Fruit fly (Drosophila melanogaster) whole organism, embryonic: ENCODE measurements around the gene Glut4EF.
A peak's percentile ranks its signal among the peaks of the same experiment; 100 is the strongest.

Experiments
- Awh ChIP-seq: fragments of 200-800 bp; sonication (Bioruptor generic); IDR thresholded peaks from 2 replicates; pipeline ENCODE4, ENCODE4 v1.3.6; 2022; ENCODE audit warnings: missing biosample characterization, missing genetic modification characterization
- Blimp-1 ChIP-seq: fragments of 200-800 bp; sonication (Bioruptor generic); optimal IDR thresholded peaks from 3 replicates; lab custom pipeline; 2018; ENCODE audit warnings: missing biosample characterization, missing genetic modification characterization, mild to moderate bottlenecking, moderate library complexity, missing genetic modification reagents
- CG14441 ChIP-seq: fragments of 200-800 bp; sonication (Bioruptor generic); IDR thresholded peaks from 2 replicates; pipeline ENCODE4 v1.3.6; 2022; ENCODE audit warnings: missing biosample characterization, missing genetic modification characterization
- CG1529 ChIP-seq: fragments of 200-800 bp; sonication (Bioruptor generic); optimal IDR thresholded peaks from 3 replicates; lab custom pipeline; 2018; ENCODE audit warnings: missing biosample characterization, missing genetic modification characterization
- CG17359 ChIP-seq: fragments of 200-800 bp; sonication (Bioruptor generic); optimal IDR thresholded peaks from 3 replicates; lab custom pipeline; 2018; ENCODE audit warnings: missing biosample characterization, mild to moderate bottlenecking, missing genetic modification characterization, moderate library complexity
- CG1832 ChIP-seq: fragments of 200-800 bp; sonication (Bioruptor generic); optimal IDR thresholded peaks from 2 replicates; lab custom pipeline; 2017; ENCODE audit warnings: missing biosample characterization, mild to moderate bottlenecking, missing genetic modification characterization, inconsistent platforms
- CG18599 ChIP-seq: fragments of 200-800 bp; sonication (Bioruptor generic); optimal IDR thresholded peaks from 3 replicates; lab custom pipeline; 2017; ENCODE audit warnings: missing biosample characterization, missing genetic modification characterization, mild to moderate bottlenecking, moderate library complexity, missing genetic modification reagents
- CG2129 ChIP-seq: fragments of 200-800 bp; sonication (Bioruptor generic); IDR thresholded peaks from 2 replicates; pipeline ENCODE4 v1.3.6; 2022; ENCODE audit warnings: missing biosample characterization, missing genetic modification characterization; ENCODE audit not compliant: partially characterized antibody
- CG2199 ChIP-seq: fragments of 200-800 bp; sonication (Bioruptor generic); IDR thresholded peaks from 3 replicates; pipeline ENCODE4 v1.3.6; 2022; ENCODE audit warnings: missing biosample characterization, missing genetic modification characterization
- CG31441 ChIP-seq: fragments of 200-800 bp; sonication (Bioruptor generic); IDR thresholded peaks from 2 replicates; pipeline ENCODE4 v1.3.6; 2022; ENCODE audit warnings: missing biosample characterization, missing genetic modification characterization
- CG6689 ChIP-seq: fragments of 200-800 bp; sonication (Bioruptor generic); IDR thresholded peaks from 2 replicates; pipeline ENCODE4 v1.3.6; 2022; ENCODE audit warnings: missing biosample characterization, missing genetic modification characterization
- CG7839 ChIP-seq: fragments of 200-800 bp; sonication (Bioruptor generic); optimal IDR thresholded peaks from 3 replicates; lab custom pipeline; 2018; ENCODE audit warnings: missing biosample characterization, mild to moderate bottlenecking, missing genetic modification characterization, moderate library complexity
- CoRest ChIP-seq: fragments of 200-800 bp; sonication (Bioruptor generic); optimal IDR thresholded peaks from 3 replicates; lab custom pipeline; 2018; ENCODE audit warnings: missing biosample characterization, mild to moderate bottlenecking, missing genetic modification characterization, moderate library complexity
- HLHmδ ChIP-seq: fragments of 200-800 bp; sonication (Bioruptor generic); optimal IDR thresholded peaks from 2 replicates; lab custom pipeline; 2018; ENCODE audit warnings: missing biosample characterization, mild to moderate bottlenecking, missing genetic modification characterization, moderate library complexity
- Hr51 ChIP-seq, 2 experiments: fragments of 200-800 bp; sonication (Bioruptor generic); optimal IDR thresholded peaks; 2 replicates in 1 of 2; 3 replicates in 1 of 2; lab custom pipeline; 2016 to 2018; ENCODE audit warnings: missing biosample characterization in 2 of 2, missing genetic modification characterization in 2 of 2, mild to moderate bottlenecking in 1 of 2, moderate library complexity in 1 of 2
- Mrtf ChIP-seq: fragments of 200-800 bp; sonication (Bioruptor generic); IDR thresholded peaks from 3 replicates; pipeline ENCODE4 v1.3.6; 2022; ENCODE audit warnings: missing biosample characterization, missing genetic modification characterization
- Myb ChIP-seq: fragments of 200-800 bp; sonication (Bioruptor generic); optimal IDR thresholded peaks from 2 replicates; lab custom pipeline; 2016; ENCODE audit warnings: missing biosample characterization, missing genetic modification characterization
- NC2β ChIP-seq: fragments of 200-800 bp; sonication (Bioruptor generic); optimal IDR thresholded peaks from 2 replicates; lab custom pipeline; 2016; ENCODE audit warnings: missing biosample characterization, missing genetic modification characterization
- NfI ChIP-seq: fragments of 200-800 bp; sonication (Bioruptor generic); optimal IDR thresholded peaks from 3 replicates; lab custom pipeline; 2018; ENCODE audit warnings: missing biosample characterization, mild to moderate bottlenecking, missing genetic modification characterization, moderate library complexity
- Pdp1 ChIP-seq, 2 experiments: fragments of 200-800 bp; sonication (Bioruptor generic); optimal IDR thresholded peaks; 3 replicates each; lab custom pipeline; 2016; ENCODE audit warnings: missing biosample characterization in 2 of 2, missing genetic modification characterization in 2 of 2, mild to moderate bottlenecking in 1 of 2, moderate library complexity in 1 of 2
- Rfx ChIP-seq: fragments of 200-800 bp; sonication (Bioruptor generic); IDR thresholded peaks from 2 replicates; pipeline ENCODE4 v1.3.6; 2022; ENCODE audit warnings: missing biosample characterization, missing genetic modification characterization
- Xbp1 ChIP-seq: fragments of 200-800 bp; sonication (Bioruptor generic); optimal IDR thresholded peaks from 3 replicates; lab custom pipeline; 2016; ENCODE audit warnings: missing biosample characterization, mild to moderate bottlenecking, missing genetic modification characterization
- Xrp1 ChIP-seq: fragments of 200-800 bp; sonication (Bioruptor generic); IDR thresholded peaks from 2 replicates; pipeline ENCODE4 v1.3.6; 2022; ENCODE audit warnings: missing biosample characterization, missing genetic modification characterization
- chinmo ChIP-seq: fragments of 200-800 bp; sonication (Bioruptor generic); IDR thresholded peaks from 4 replicates; pipeline ENCODE4 v1.3.6; 2022; ENCODE audit warnings: missing biosample characterization, missing genetic modification characterization; ENCODE audit not compliant: partially characterized antibody
- chm ChIP-seq: fragments of 200-800 bp; sonication (Bioruptor generic); IDR thresholded peaks from 2 replicates; pipeline ENCODE4 v1.3.6; 2022; ENCODE audit warnings: missing biosample characterization, missing genetic modification characterization
- ci ChIP-seq: fragments of 200-800 bp; sonication (Bioruptor generic); IDR thresholded peaks from 3 replicates; pipeline ENCODE4 v1.3.6; 2022; ENCODE audit warnings: missing biosample characterization, missing genetic modification characterization
- crol ChIP-seq: fragments of 200-800 bp; sonication (Bioruptor generic); IDR thresholded peaks from 2 replicates; pipeline ENCODE4 v1.3.6; 2022; ENCODE audit warnings: missing biosample characterization, missing genetic modification characterization
- cwo ChIP-seq: fragments of 200-800 bp; sonication (Bioruptor generic); optimal IDR thresholded peaks from 3 replicates; lab custom pipeline; 2017; ENCODE audit warnings: missing biosample characterization, missing genetic modification characterization, mild to moderate bottlenecking, moderate library complexity, missing genetic modification reagents
- grn ChIP-seq: fragments of 200-800 bp; sonication (Bioruptor generic); optimal IDR thresholded peaks from 3 replicates; lab custom pipeline; 2017; ENCODE audit warnings: missing biosample characterization, missing genetic modification characterization
- gsb-n ChIP-seq: fragments of 200-800 bp; sonication (Bioruptor generic); optimal IDR thresholded peaks from 3 replicates; lab custom pipeline; 2018; ENCODE audit warnings: missing biosample characterization, mild to moderate bottlenecking, missing genetic modification characterization
- kay ChIP-seq: fragments of 200-800 bp; sonication (Bioruptor generic); optimal IDR thresholded peaks from 2 replicates; lab custom pipeline; 2016; ENCODE audit warnings: missing biosample characterization, missing genetic modification characterization
- mirr ChIP-seq: fragments of 200-800 bp; sonication (Bioruptor generic); optimal IDR thresholded peaks from 3 replicates; lab custom pipeline; 2018; ENCODE audit warnings: missing biosample characterization, mild to moderate bottlenecking, missing genetic modification characterization
- nerfin-2 ChIP-seq: fragments of 200-800 bp; sonication (Bioruptor generic); IDR thresholded peaks from 2 replicates; pipeline ENCODE4 v1.3.6; 2022; ENCODE audit warnings: missing biosample characterization, missing genetic modification characterization; ENCODE audit not compliant: partially characterized antibody
- odd ChIP-seq: fragments of 200-800 bp; sonication (Bioruptor generic); optimal IDR thresholded peaks from 2 replicates; lab custom pipeline; 2017; ENCODE audit warnings: missing biosample characterization, mild to moderate bottlenecking, missing genetic modification characterization
- phol ChIP-seq: fragments of 200-800 bp; sonication (Bioruptor generic); optimal IDR thresholded peaks from 3 replicates; lab custom pipeline; 2018; ENCODE audit warnings: missing biosample characterization, mild to moderate bottlenecking, missing genetic modification characterization, moderate library complexity
- pros ChIP-seq: fragments of 200-800 bp; sonication (Bioruptor generic); optimal IDR thresholded peaks from 3 replicates; lab custom pipeline; 2019; ENCODE audit warnings: missing biosample characterization, mild to moderate bottlenecking, missing genetic modification characterization, moderate library complexity
- psq ChIP-seq: fragments of 200-800 bp; sonication (Bioruptor generic); optimal IDR thresholded peaks from 2 replicates; lab custom pipeline; 2017; ENCODE audit warnings: missing biosample characterization, missing genetic modification characterization
- ranshi ChIP-seq: fragments of 200-800 bp; sonication (Bioruptor generic); IDR thresholded peaks from 2 replicates; pipeline ENCODE4 v1.3.6; 2022; ENCODE audit warnings: missing biosample characterization, missing genetic modification characterization
- row ChIP-seq: fragments of 200-800 bp; sonication (Bioruptor generic); IDR thresholded peaks from 3 replicates; pipeline ENCODE4 v1.3.6; 2022; ENCODE audit warnings: missing biosample characterization, missing genetic modification characterization
- seq ChIP-seq: fragments of 200-800 bp; sonication (Bioruptor generic); IDR thresholded peaks from 2 replicates; pipeline ENCODE4 v1.3.6; 2022; ENCODE audit warnings: missing biosample characterization, missing genetic modification characterization
- sug ChIP-seq: fragments of 200-800 bp; optimal IDR thresholded peaks from 2 replicates; lab custom pipeline; 2019; ENCODE audit warnings: missing biosample characterization, mild to moderate bottlenecking, missing genetic modification characterization, moderate library complexity
- unpg ChIP-seq: fragments of 200-800 bp; sonication (Bioruptor generic); optimal IDR thresholded peaks from 3 replicates; lab custom pipeline; 2018; ENCODE audit warnings: missing biosample characterization, mild to moderate bottlenecking, missing genetic modification characterization, moderate library complexity
- vfl ChIP-seq: fragments of 200-800 bp; sonication (Bioruptor generic); optimal IDR thresholded peaks from 2 replicates; lab custom pipeline; 2016; ENCODE audit warnings: missing biosample characterization, missing genetic modification characterization
- zen ChIP-seq: fragments of 200-800 bp; sonication (Bioruptor generic); optimal IDR thresholded peaks from 3 replicates; lab custom pipeline; 2018; ENCODE audit warnings: missing biosample characterization, mild to moderate bottlenecking, missing genetic modification characterization, moderate library complexity

The Glut4EF gene

DNA sequence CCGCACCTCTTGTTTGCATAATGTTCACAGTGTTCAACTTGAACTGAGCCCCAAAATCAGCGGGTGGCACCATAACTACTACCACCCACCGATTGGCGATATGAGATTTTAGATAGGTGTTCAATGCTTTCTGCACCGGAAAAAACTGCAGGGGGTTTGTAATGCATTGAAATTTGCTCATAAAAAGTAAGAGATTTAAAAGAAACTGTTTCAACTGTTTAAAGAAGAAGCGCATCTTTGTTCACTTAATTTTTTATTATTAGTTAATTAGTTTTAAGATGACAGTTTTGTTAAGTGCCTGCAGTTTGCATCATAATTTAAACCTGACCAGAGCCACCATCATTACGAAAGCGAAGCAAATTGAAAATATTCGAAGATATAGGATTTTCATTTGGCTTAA is 50.0 kb downstream of the Glut4EF start (continued):
- TF ChIP-seq Mrtf (GFP tag; lab: Robert Waterston, UW) (no peak), gsb-n (peak; percentile 17), CoRest (tag; lab: Kevin White, UChicago) (no peak), HLHmδ (no peak), CG2129 (GFP tag; lab: Robert Waterston, UW) (no peak), ci (GFP tag; lab: Robert Waterston, UW) (peak; percentile 64; the same call in 1 of the 3 replicates), phol (tag; lab: Kevin White, UChicago) (peak; percentile 23), kay (GFP tag; lab: Kevin White, UChicago) (no peak), CG7839 (tag; lab: Kevin White, UChicago) (peak; percentile 25), Awh (GFP tag; lab: Robert Waterston, UW) (no peak), CG1832 (no peak), vfl (GFP tag; lab: Kevin White, UChicago) (no peak), unpg (GFP tag; lab: Kevin White, UChicago) (peak; percentile 33), mirr (no peak), Xrp1 (GFP tag; lab: Robert Waterston, UW) (peak; percentile 35; the same call in 1 of the 2 replicates), odd (GFP tag; lab: Kevin White, UChicago) (no peak), CG1529 (GFP tag; lab: Kevin White, UChicago) (peak; percentile 14), zen (tag; lab: Kevin White, UChicago) (no peak), seq (GFP tag; lab: Robert Waterston, UW) (0 out of 2 replicates have a peak, but pooled peaks have one; percentile 39), CG31441 (GFP tag; lab: Robert Waterston, UW) (peak; percentile 29; the same call in 1 of the 2 replicates), Hr51 (GFP tag; optimal IDR thresholded peaks at IDR 0.05; lab: Kevin White, UChicago) (peak in 1 of 2 experiments; percentile 62), Xbp1 (GFP tag; lab: Kevin White, UChicago) (peak; percentile 9), row (GFP tag; lab: Robert Waterston, UW) (0 out of 3 replicates have a peak, but pooled peaks have one; percentile 17), pros (GFP tag; lab: Kevin White, UChicago) (no peak), CG14441 (GFP tag; lab: Robert Waterston, UW) (0 out of 2 replicates have a peak, but pooled peaks have one; percentile 46)

DNA sequence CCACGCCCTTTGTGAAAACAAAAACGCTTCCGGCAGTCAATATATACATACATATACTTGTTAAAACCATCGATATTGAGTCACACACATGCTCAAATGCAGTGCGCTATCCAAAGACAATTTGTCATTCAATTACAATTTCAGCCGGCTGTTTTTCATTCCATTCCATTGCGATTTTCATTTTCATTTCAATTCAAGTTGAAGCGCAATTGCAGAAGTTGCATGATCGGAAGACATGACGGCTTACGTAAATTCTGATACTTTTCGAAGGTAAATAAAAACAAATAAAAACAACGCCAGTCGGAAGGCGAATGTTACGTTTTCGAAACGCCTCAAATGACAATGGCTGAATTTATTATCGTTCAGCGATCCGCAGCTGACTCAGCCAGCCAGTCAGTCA is 50.8 kb downstream of the Glut4EF start:
- TF ChIP-seq chinmo (GFP tag; lab: Robert Waterston, UW), result 0 out of 4 replicates have a peak, but pooled peaks have one; percentile 34
- TF ChIP-seq CG18599 (GFP tag; lab: Kevin White, UChicago), result no peak
- no peak for TF ChIP-seq nerfin-2 (GFP tag; lab: Robert Waterston, UW)
- no peak for TF ChIP-seq NfI
- TF ChIP-seq CG17359 (tag; lab: Kevin White, UChicago), result no peak

DNA sequence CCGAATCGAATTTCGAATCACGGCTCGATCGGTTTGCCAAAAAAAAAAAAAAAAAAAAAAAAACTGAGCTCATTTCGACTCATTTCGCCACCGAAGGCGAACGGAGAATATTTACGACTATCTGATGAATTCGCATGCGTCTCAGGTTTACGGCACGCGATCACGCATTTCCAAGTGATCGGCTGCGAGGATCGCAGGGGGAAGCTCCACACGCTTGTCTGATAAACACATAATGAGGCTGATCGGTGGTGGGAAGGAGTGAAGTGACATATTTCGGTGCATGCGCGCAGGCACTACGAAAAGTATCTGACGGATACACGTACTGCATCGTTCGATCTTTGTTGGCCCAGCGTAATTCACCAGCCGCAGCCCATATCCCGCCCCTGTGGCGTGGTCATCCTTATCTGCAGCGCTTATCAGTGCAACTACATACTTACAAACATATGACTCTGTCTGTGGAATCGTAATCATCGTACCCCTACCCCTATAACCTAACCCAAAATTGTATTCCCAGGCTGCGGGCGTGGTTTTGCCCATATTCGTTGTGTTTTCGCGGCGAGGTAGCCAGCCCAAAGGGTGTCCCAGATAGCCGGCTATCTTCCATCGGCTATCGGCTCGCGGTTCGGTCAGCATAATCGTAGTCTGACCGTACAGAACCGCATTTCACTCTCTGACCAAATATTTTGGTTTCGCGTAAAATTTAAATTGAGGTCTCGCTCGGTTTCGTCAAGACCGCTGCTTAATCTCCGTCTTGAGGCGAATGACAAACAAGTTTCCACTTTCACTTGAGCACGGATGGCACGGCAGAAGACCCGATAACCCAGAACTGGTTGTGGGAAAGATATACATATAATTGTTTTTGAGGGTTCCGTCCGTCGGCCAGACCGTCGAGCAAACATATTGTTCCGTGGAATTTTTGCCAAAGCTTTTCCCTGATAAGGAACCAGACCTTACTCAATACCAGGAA is 52.7 kb downstream of the Glut4EF start:
- 0 out of 2 replicates have a peak, but pooled peaks have one; percentile 39 for TF ChIP-seq chm (GFP tag; lab: Robert Waterston, UW)
- no peak for TF ChIP-seq CG6689 (GFP tag; lab: Robert Waterston, UW)
- 0 out of 2 replicates have a peak, but pooled peaks have one; percentile 24 for TF ChIP-seq crol (GFP tag; lab: Robert Waterston, UW)
- TF ChIP-seq NC2β (GFP tag; lab: Kevin White, UChicago), result no peak
- TF ChIP-seq ranshi (GFP tag; lab: Robert Waterston, UW), result 0 out of 2 replicates have a peak, but pooled peaks have one; percentile 29
- 0 out of 2 replicates have a peak, but pooled peaks have one; percentile 18 for TF ChIP-seq Rfx (GFP tag; lab: Robert Waterston, UW)
- 0 out of 3 replicates have a peak, but pooled peaks have one; percentile 68 for TF ChIP-seq CG2199 (GFP tag; lab: Robert Waterston, UW)
- peak; percentile 83 for TF ChIP-seq Blimp-1 (GFP tag; lab: Kevin White, UChicago)
- TF ChIP-seq Myb, result no peak
- TF ChIP-seq chinmo (GFP tag; lab: Robert Waterston, UW), result 0 out of 4 replicates have a peak, but pooled peaks have one; percentile 28
- TF ChIP-seq mirr, result peak; percentile 21
- TF ChIP-seq Pdp1 (GFP tag; optimal IDR thresholded peaks at IDR 0.05; lab: Kevin White, UChicago), result peak in 1 of 2 experiments; percentile 17
- TF ChIP-seq pros (GFP tag; lab: Kevin White, UChicago), result peak; percentile 51
- TF ChIP-seq grn (GFP tag; lab: Kevin White, UChicago), result peak; percentile 73
- TF ChIP-seq psq (GFP tag; lab: Kevin White, UChicago), result no peak
- TF ChIP-seq cwo, result peak; percentile 41
- TF ChIP-seq sug (tag; lab: Kevin White, UChicago), result peak; percentile 19
